Fruit fly (Drosophila melanogaster): Measurements from ENCODE around the gene Naglu.

- TF ChIP-seq Dfd (GFP tag; optimal IDR thresholded peaks at IDR 0.05) (no peak), woc (GFP tag; optimal IDR thresholded peaks at IDR 0.05) (peak; percentile 95), psq (GFP tag; optimal IDR thresholded peaks at IDR 0.05) (peak; percentile 99), Myc (optimal IDR thresholded peaks at IDR 0.05) (no peak), h (GFP tag; optimal IDR thresholded peaks at IDR 0.05) (peak; percentile 100), fru (GFP tag; optimal IDR thresholded peaks at IDR 0.05) (peak; percentile 99), N (GFP tag; optimal IDR thresholded peaks at IDR 0.05) (no peak), CrebA (GFP tag; optimal IDR thresholded peaks at IDR 0.05; ENCODE audit: borderline replicate concordance) (no peak)
Observed at dm6 chr2L:8376717-8377116, 35.0 kb downstream of the Naglu start, which contains the start of the genes CG13390 and CG17294.
